Fruit fly (Drosophila melanogaster): ENCODE results near the gene CG43175.

DNA sequence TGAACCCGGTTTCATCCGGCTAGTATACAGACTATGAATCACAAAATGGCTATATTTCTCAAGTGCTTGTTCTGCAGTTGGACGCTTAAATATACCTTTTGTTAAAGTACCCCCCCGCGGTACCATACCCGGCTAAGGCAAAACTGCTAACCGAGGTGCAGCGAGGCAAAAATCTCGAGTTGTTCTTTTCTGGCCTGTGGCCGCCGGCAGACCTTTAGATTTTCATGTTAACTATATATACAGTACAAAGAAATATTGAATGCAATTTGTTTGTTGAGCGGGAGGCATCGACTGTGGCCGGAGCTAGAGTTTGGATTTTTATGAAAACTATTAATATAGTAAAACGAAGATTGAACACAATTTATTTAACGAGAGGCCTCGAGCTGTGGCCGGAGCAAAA, 14.8 kb upstream of the CG43175 start:
- TF ChIP-seq dsf (GFP tag; optimal IDR thresholded peaks at IDR 0.05; ENCODE audit: borderline replicate concordance) (no peak), Mio (GFP tag; optimal IDR thresholded peaks at IDR 0.05) (no peak), h (GFP tag; optimal IDR thresholded peaks at IDR 0.05) (no peak), lola (GFP tag; optimal IDR thresholded peaks at IDR 0.05) (no peak), woc (GFP tag; optimal IDR thresholded peaks at IDR 0.05) (no peak), OdsH (GFP tag; optimal IDR thresholded peaks at IDR 0.05) (no peak), Hr83 (GFP tag; optimal IDR thresholded peaks at IDR 0.05; ENCODE audit: poor library complexity, severe bottlenecking) (no peak), fru (GFP tag; optimal IDR thresholded peaks at IDR 0.05) (no peak), Jra (GFP tag; optimal IDR thresholded peaks at IDR 0.05) (no peak), psq (GFP tag; optimal IDR thresholded peaks at IDR 0.05) (no peak), br (GFP tag; optimal IDR thresholded peaks at IDR 0.05) (no peak), Abd-B (GFP tag; optimal IDR thresholded peaks at IDR 0.05) (no peak), HLH106 (tag; optimal IDR thresholded peaks at IDR 0.05) (no peak), tai (GFP tag; optimal IDR thresholded peaks at IDR 0.05) (no peak)
